Worm (Caenorhabditis elegans) whole organism, midembryonic: Measurements from ENCODE around the gene ztf-16.

Experiments used
- T22C8.4 ChIP-seq: fragments of 200-800 bp; sonication (Bioruptor generic); IDR thresholded peaks from 2 replicates; pipeline ENCODE4 v1.3.6; 2022; ENCODE audit warnings: missing genetic modification characterization, missing compliant biosample characterization
- cog-1 ChIP-seq: sonication (generic microtip); optimal IDR thresholded peaks from 2 replicates; lab custom pipeline; 2016; ENCODE audit warnings: missing genetic modification characterization, missing compliant biosample characterization
- flt-1 ChIP-seq: fragments of 200-800 bp; sonication (Bioruptor generic); IDR thresholded peaks from 2 replicates; pipeline ENCODE4 v1.3.6; 2022; ENCODE audit warnings: missing genetic modification characterization, missing compliant biosample characterization
- klf-2 ChIP-seq: fragments of 200-800 bp; sonication (Bioruptor generic); conservative IDR thresholded peaks from 2 replicates; pipeline ENCODE4 v1.3.6; 2022; ENCODE audit warnings: missing genetic modification reagents, missing genetic modification characterization, missing compliant biosample characterization
- med-1 ChIP-seq: sonication (generic microtip); optimal IDR thresholded peaks from 2 replicates; lab custom pipeline; 2017; ENCODE audit warnings: missing genetic modification characterization, mild to moderate bottlenecking, missing compliant biosample characterization, antibody characterized with exemption, missing genetic modification reagents; ENCODE audit not compliant: insufficient read depth
- ref-1 ChIP-seq: fragments of 200-800 bp; sonication (Bioruptor generic); conservative IDR thresholded peaks from 2 replicates; pipeline ENCODE4 v1.3.6; 2022; ENCODE audit warnings: missing genetic modification reagents, missing genetic modification characterization, missing compliant biosample characterization
- tab-1 ChIP-seq: fragments of 200-800 bp; sonication (Bioruptor generic); IDR thresholded peaks from 2 replicates; pipeline ENCODE4 v1.3.6; 2022; ENCODE audit warnings: missing genetic modification characterization, missing compliant biosample characterization
- ztf-23 ChIP-seq: fragments of 200-800 bp; sonication (Bioruptor generic); IDR thresholded peaks from 2 replicates; pipeline ENCODE4 v1.3.6; 2022; ENCODE audit warnings: missing genetic modification reagents, missing genetic modification characterization, missing compliant biosample characterization
- ztf-29 ChIP-seq: fragments of 200-800 bp; sonication (Bioruptor generic); IDR thresholded peaks from 2 replicates; pipeline ENCODE4 v1.3.6; 2022; ENCODE audit warnings: missing genetic modification reagents, missing genetic modification characterization, missing compliant biosample characterization

The ztf-16 gene

ce11 chrX:4761540-4761939 lies 49.8 kb downstream of the ztf-16 start, which contains the start of gene mls-2:
mls-2 (minus strand) TSS chrX:4761640.
- TF ChIP-seq T22C8.4 (GFP tag; lab: Robert Waterston, UW) (no peak), med-1 (no peak), ref-1 (no peak)

- TF ChIP-seq ztf-29 (GFP tag; lab: Robert Waterston, UW) = no peak
- no peak for TF ChIP-seq flt-1 (GFP tag; lab: Robert Waterston, UW)
- no peak for TF ChIP-seq tab-1 (GFP tag; lab: Robert Waterston, UW)
- TF ChIP-seq ztf-23 = no peak
- TF ChIP-seq ref-1 = no peak
- no peak for TF ChIP-seq T22C8.4 (GFP tag; lab: Robert Waterston, UW)
- no peak for TF ChIP-seq klf-2
- no peak for TF ChIP-seq cog-1 (tag; lab: Kevin White, UChicago)
- TF ChIP-seq med-1 = no peak
Observed at ce11 chrX:4759718-4760117, 51.6 kb downstream of the ztf-16 start.
